Worm (Caenorhabditis elegans) whole organism, young adult: ENCODE data around the gene F11D11.21.
A peak's percentile ranks its signal among the peaks of the same experiment; 100 is the strongest.

Source experiments
- B0261.1 ChIP-seq: sonication (generic microtip); optimal IDR thresholded peaks from 2 replicates; lab custom pipeline; 2016; ENCODE audit warnings: mild to moderate bottlenecking, missing genetic modification characterization, moderate library complexity, missing compliant biosample characterization
- B0336.3 ChIP-seq: fragments of 200-800 bp; sonication (Bioruptor generic); IDR thresholded peaks from 2 replicates; pipeline ENCODE4 v1.3.6; 2022; ENCODE audit warnings: missing genetic modification characterization, missing compliant biosample characterization
- F39B2.1 ChIP-seq: fragments of 200-800 bp; sonication (Bioruptor generic); IDR thresholded peaks from 2 replicates; pipeline ENCODE4 v1.3.6; 2022; ENCODE audit warnings: missing genetic modification reagents, missing genetic modification characterization, missing compliant biosample characterization
- F55B11.4 ChIP-seq: sonication (generic microtip); optimal IDR thresholded peaks from 2 replicates; lab custom pipeline; 2016; ENCODE audit warnings: missing compliant biosample characterization, missing genetic modification characterization, borderline replicate concordance; ENCODE audit not compliant: insufficient read depth
- F57C9.4 ChIP-seq: sonication (generic microtip); optimal IDR thresholded peaks from 2 replicates; lab custom pipeline; 2017; ENCODE audit warnings: mild to moderate bottlenecking, missing genetic modification characterization, missing compliant biosample characterization
- Y56A3A.18 ChIP-seq: fragments of 200-800 bp; sonication (Bioruptor generic); IDR thresholded peaks from 2 replicates; pipeline ENCODE4 v1.3.6; 2022; ENCODE audit warnings: missing genetic modification reagents, missing genetic modification characterization, missing compliant biosample characterization
- ZK185.1 ChIP-seq: sonication (generic microtip); optimal IDR thresholded peaks from 2 replicates; lab custom pipeline; 2016; ENCODE audit warnings: mild to moderate bottlenecking, missing genetic modification characterization, missing compliant biosample characterization; ENCODE audit not compliant: poor library complexity, severe bottlenecking
- akir-1 ChIP-seq: fragments of 200-800 bp; sonication (Bioruptor generic); optimal IDR thresholded peaks from 2 replicates; lab custom pipeline; 2018; ENCODE audit warnings: mild to moderate bottlenecking, missing genetic modification characterization, moderate library complexity, missing compliant biosample characterization
- aptf-3 ChIP-seq: fragments of 200-800 bp; sonication (Bioruptor generic); IDR thresholded peaks from 2 replicates; pipeline ENCODE4 v1.3.6; 2022; ENCODE audit warnings: missing genetic modification characterization, missing compliant biosample characterization
- bed-1 ChIP-seq: fragments of 200-800 bp; sonication (Bioruptor generic); IDR thresholded peaks from 2 replicates; pipeline ENCODE4 v1.3.6; 2022; ENCODE audit warnings: missing genetic modification reagents, missing genetic modification characterization, missing compliant biosample characterization
- bed-2 ChIP-seq: fragments of 200-800 bp; sonication (Bioruptor generic); IDR thresholded peaks from 2 replicates; pipeline ENCODE4 v1.3.6; 2022; ENCODE audit warnings: missing genetic modification reagents, missing genetic modification characterization, missing compliant biosample characterization
- cebp-1 ChIP-seq, 2 experiments: fragments of 200-800 bp in 1 of 2; sonication (Bioruptor generic) in 1 of 2; sonication (generic microtip) in 1 of 2; IDR thresholded peaks in 1 of 2; optimal IDR thresholded peaks in 1 of 2; 2 replicates each; pipeline versions ENCODE4 v1.3.6 to Lab custom; 2017 to 2022; ENCODE audit warnings: missing compliant biosample characterization in 2 of 2, missing genetic modification characterization in 2 of 2, mild to moderate bottlenecking in 1 of 2, missing genetic modification reagents in 1 of 2, moderate library complexity in 1 of 2
- cebp-2 ChIP-seq: fragments of 200-800 bp; sonication (Bioruptor generic); IDR thresholded peaks from 2 replicates; pipeline ENCODE4 v1.3.6; 2022; ENCODE audit warnings: missing genetic modification characterization, missing compliant biosample characterization
- ceh-27 ChIP-seq: fragments of 200-800 bp; sonication (Bioruptor generic); optimal IDR thresholded peaks from 2 replicates; lab custom pipeline; 2018; ENCODE audit warnings: mild to moderate bottlenecking, missing genetic modification characterization, moderate library complexity, missing compliant biosample characterization
- ceh-58 ChIP-seq: fragments of 200-800 bp; sonication (Bioruptor generic); IDR thresholded peaks from 2 replicates; pipeline ENCODE4 v1.3.6; 2022; ENCODE audit warnings: missing genetic modification characterization, missing compliant biosample characterization
- ceh-79 ChIP-seq: sonication (generic microtip); optimal IDR thresholded peaks from 2 replicates; lab custom pipeline; 2017; ENCODE audit warnings: mild to moderate bottlenecking, missing genetic modification characterization, missing compliant biosample characterization
- efl-1 ChIP-seq: fragments of 150-350 bp; optimal IDR thresholded peaks from 2 replicates; lab custom pipeline; 2014; ENCODE audit warnings: missing biosample characterization, missing genetic modification reagents, missing genetic modification characterization
- egl-44 ChIP-seq: fragments of 200-800 bp; sonication (Bioruptor generic); IDR thresholded peaks from 2 replicates; pipeline ENCODE4 v1.3.6; 2022; ENCODE audit warnings: missing genetic modification reagents, missing genetic modification characterization, missing compliant biosample characterization
- ekl-4 ChIP-seq: fragments of 200-800 bp; sonication (Bioruptor generic); IDR thresholded peaks from 2 replicates; pipeline ENCODE4 v1.3.6; 2022; ENCODE audit warnings: missing genetic modification reagents, missing genetic modification characterization, missing compliant biosample characterization
- hlh-12 ChIP-seq: sonication (generic microtip); optimal IDR thresholded peaks from 2 replicates; lab custom pipeline; 2016; ENCODE audit warnings: missing genetic modification characterization, missing compliant biosample characterization
- hlh-26 ChIP-seq: fragments of 200-800 bp; sonication (Bioruptor generic); conservative IDR thresholded peaks from 2 replicates; pipeline ENCODE4 v1.3.6; 2022; ENCODE audit warnings: missing genetic modification reagents, missing genetic modification characterization, missing compliant biosample characterization
- madf-8 ChIP-seq: fragments of 200-800 bp; sonication (Bioruptor generic); conservative IDR thresholded peaks from 2 replicates; pipeline ENCODE4 v1.3.6; 2022; ENCODE audit warnings: missing genetic modification reagents, missing genetic modification characterization, missing compliant biosample characterization
- mcd-1 ChIP-seq: fragments of 200-800 bp; sonication (Bioruptor generic); IDR thresholded peaks from 2 replicates; pipeline ENCODE4 v1.3.6; 2022; ENCODE audit warnings: missing genetic modification reagents, missing genetic modification characterization, missing compliant biosample characterization
- nfya-1 ChIP-seq: sonication (generic microtip); optimal IDR thresholded peaks from 2 replicates; lab custom pipeline; 2017; ENCODE audit warnings: antibody characterized with exemption, missing compliant biosample characterization, missing genetic modification characterization, borderline replicate concordance; ENCODE audit not compliant: insufficient read depth
- nhr-120 ChIP-seq: fragments of 200-800 bp; sonication (Bioruptor generic); IDR thresholded peaks from 2 replicates; pipeline ENCODE4 v1.3.6; 2022; ENCODE audit warnings: missing genetic modification characterization, missing compliant biosample characterization
- nhr-80 ChIP-seq: sonication (generic microtip); optimal IDR thresholded peaks from 2 replicates; lab custom pipeline; 2016; ENCODE audit warnings: missing genetic modification characterization, missing compliant biosample characterization
- rcor-1 ChIP-seq: fragments of 200-800 bp; sonication (Bioruptor generic); IDR thresholded peaks from 2 replicates; pipeline ENCODE4 v1.3.6; 2022; ENCODE audit warnings: missing genetic modification reagents, missing genetic modification characterization, missing compliant biosample characterization
- rpc-1 ChIP-seq, 2 experiments: fragments of 150-350 bp in 1 of 2; sonication (generic microtip) in 1 of 2; optimal IDR thresholded peaks; 2 replicates each; lab custom pipeline; 2014 to 2018; ENCODE audit warnings: missing biosample characterization in 1 of 2, missing genetic modification characterization in 1 of 2, missing genetic modification reagents in 1 of 2, missing genotype in 1 of 2
- tbp1 ChIP-seq: fragments of 200-800 bp; sonication (Bioruptor generic); optimal IDR thresholded peaks from 2 replicates; lab custom pipeline; 2018; ENCODE audit warnings: mild to moderate bottlenecking, missing genetic modification characterization, missing compliant biosample characterization
- unc-62 ChIP-seq: fragments of 150-350 bp; optimal IDR thresholded peaks from 2 replicates; lab custom pipeline; 2014; ENCODE audit warnings: missing biosample characterization, missing genetic modification reagents, missing genetic modification characterization
- zfh-2 ChIP-seq: fragments of 200-800 bp; sonication (Bioruptor generic); conservative IDR thresholded peaks from 2 replicates; pipeline ENCODE4 v1.3.6; 2022; ENCODE audit warnings: missing genetic modification reagents, missing genetic modification characterization, missing compliant biosample characterization

The F11D11.21 gene

ce11 chrV:18711362-18711761 is 39.0 kb downstream of the F11D11.21 start (continued):
- TF ChIP-seq ceh-27 (GFP tag; lab: Kevin White, UChicago) (no peak), F55B11.4 (no peak)

- no peak for TF ChIP-seq B0336.3 (GFP tag; lab: Robert Waterston, UW)
- TF ChIP-seq ceh-27 (GFP tag; lab: Kevin White, UChicago), result no peak
- TF ChIP-seq ekl-4 (GFP tag; lab: Robert Waterston, UW), result no peak
- no peak for TF ChIP-seq egl-44 (GFP tag; lab: Robert Waterston, UW)
- no peak for TF ChIP-seq madf-8 (GFP tag; lab: Robert Waterston, UW)
- peak; percentile 3 for TF ChIP-seq rpc-1 (optimal IDR thresholded peaks at IDR 0.05; lab: Kevin White, UChicago)
- TF ChIP-seq rpc-1 (tag; optimal IDR thresholded peaks at IDR 0.05; lab: Kevin White, UChicago), result peak; percentile 61
- no peak for TF ChIP-seq bed-2 (GFP tag; lab: Robert Waterston, UW)
- peak; percentile 86; the same call in 1 of the 2 replicates for TF ChIP-seq ceh-58 (GFP tag; lab: Robert Waterston, UW)
- TF ChIP-seq efl-1, result no peak
- no peak for TF ChIP-seq mcd-1
- peak; percentile 38; the same call in 1 of the 2 replicates for TF ChIP-seq cebp-1 (GFP tag; IDR thresholded peaks at IDR 0.05; lab: Robert Waterston, UW)
- TF ChIP-seq cebp-1 (tag; optimal IDR thresholded peaks at IDR 0.05; lab: Kevin White, UChicago), result no peak
- peak; percentile 26 for TF ChIP-seq B0261.1 (tag; lab: Kevin White, UChicago)
- no peak for TF ChIP-seq Y56A3A.18 (GFP tag; lab: Robert Waterston, UW)
- no peak for TF ChIP-seq ceh-79 (tag; lab: Kevin White, UChicago)
- TF ChIP-seq rcor-1 (GFP tag; lab: Robert Waterston, UW), result no peak
- TF ChIP-seq nhr-120 (GFP tag; lab: Robert Waterston, UW), result peak; percentile 86; the same call in 1 of the 2 replicates
- TF ChIP-seq hlh-26 (GFP tag; lab: Robert Waterston, UW), result no peak
- no peak for TF ChIP-seq nhr-80 (tag; lab: Kevin White, UChicago)
- peak; percentile 14 for TF ChIP-seq hlh-12 (tag; lab: Kevin White, UChicago)
- peak; percentile 70 for TF ChIP-seq tbp1
- no peak for TF ChIP-seq akir-1 (GFP tag; lab: Kevin White, UChicago)
- peak; percentile 74; the same call in 1 of the 2 replicates for TF ChIP-seq aptf-3 (GFP tag; lab: Robert Waterston, UW)
- no peak for TF ChIP-seq F39B2.1
- TF ChIP-seq, all 124 proteins: peak for 8
These were observed 40.3 kb downstream of the F11D11.21 start for ce11 chrV:18710045-18710490.

ce11 chrV:18709203-18709860 is 41.0 kb downstream of the F11D11.21 start, which contains the start of gene Y17D7C.6:
Gene Y17D7C.6 (plus strand): TSS chrV:18709810.
- TF ChIP-seq ZK185.1 (tag; lab: Kevin White, UChicago) (no peak), ceh-58 (GFP tag; lab: Robert Waterston, UW) (0 out of 2 replicates have a peak, but pooled peaks have one; percentile 86), egl-44 (GFP tag; lab: Robert Waterston, UW) (peak; percentile 23; the same call in 1 of the 2 replicates), zfh-2 (peak; percentile 69), cebp-2 (GFP tag; lab: Robert Waterston, UW) (0 out of 2 replicates have a peak, but pooled peaks have one; percentile 7), aptf-3 (GFP tag; lab: Robert Waterston, UW) (0 out of 2 replicates have a peak, but pooled peaks have one; percentile 65), unc-62 (GFP tag; lab: Kevin White, UChicago) (no peak)

ce11 chrV:18708015-18708414 is 42.3 kb downstream of the F11D11.21 start:
- TF ChIP-seq ceh-58 (GFP tag; lab: Robert Waterston, UW), result peak; percentile 59; the same call in 1 of the 2 replicates
- peak; percentile 59 for TF ChIP-seq nfya-1 (tag; lab: Kevin White, UChicago)
- no peak for TF ChIP-seq bed-1 (GFP tag; lab: Robert Waterston, UW)
- peak; percentile 30 for TF ChIP-seq F57C9.4 (tag; lab: Kevin White, UChicago)
